Fruit fly (Drosophila melanogaster) whole organism, prepupa: Measurements from ENCODE around the gene Ddc.

ENCODE experiments used
- Blimp-1 ChIP-seq: fragments of 200-800 bp; sonication (Bioruptor generic); optimal IDR thresholded peaks from 3 replicates; lab custom pipeline; 2017; ENCODE audit warnings: missing biosample characterization, missing genetic modification characterization, mild to moderate bottlenecking, moderate library complexity, missing genetic modification reagents
- CG10631 ChIP-seq: fragments of 200-800 bp; sonication (Bioruptor generic); optimal IDR thresholded peaks from 2 replicates; lab custom pipeline; 2016; ENCODE audit warnings: missing biosample characterization, missing genetic modification characterization
- CG10669 ChIP-seq: fragments of 200-800 bp; sonication (Bioruptor generic); optimal IDR thresholded peaks from 3 replicates; lab custom pipeline; 2018; ENCODE audit warnings: missing biosample characterization, mild to moderate bottlenecking, missing genetic modification characterization, moderate library complexity
- CG11902 ChIP-seq: fragments of 200-800 bp; sonication (Bioruptor generic); optimal IDR thresholded peaks from 3 replicates; lab custom pipeline; 2016; ENCODE audit warnings: missing biosample characterization, missing genetic modification characterization
- CG15336 ChIP-seq: fragments of 200-800 bp; sonication (Bioruptor generic); IDR thresholded peaks from 2 replicates; pipeline ENCODE4 v1.3.6; 2022; ENCODE audit warnings: missing biosample characterization, missing genetic modification characterization
- CG1621 ChIP-seq: fragments of 200-800 bp; sonication (Bioruptor generic); optimal IDR thresholded peaks from 3 replicates; lab custom pipeline; 2018; ENCODE audit warnings: missing biosample characterization, mild to moderate bottlenecking, missing genetic modification characterization
- CG16779 ChIP-seq: fragments of 200-800 bp; sonication (Bioruptor generic); optimal IDR thresholded peaks from 3 replicates; lab custom pipeline; 2017; ENCODE audit warnings: missing biosample characterization, mild to moderate bottlenecking, missing genetic modification characterization
- CG3032 ChIP-seq: fragments of 200-800 bp; optimal IDR thresholded peaks from 2 replicates; lab custom pipeline; 2019; ENCODE audit warnings: missing biosample characterization, mild to moderate bottlenecking, missing genetic modification characterization, moderate library complexity
- CG31627 ChIP-seq: fragments of 200-800 bp; sonication (Bioruptor generic); optimal IDR thresholded peaks from 3 replicates; lab custom pipeline; 2016; ENCODE audit warnings: missing biosample characterization, missing genetic modification characterization
- CG32006 ChIP-seq: fragments of 200-800 bp; sonication (Bioruptor generic); optimal IDR thresholded peaks from 3 replicates; lab custom pipeline; 2017; ENCODE audit warnings: missing biosample characterization, mild to moderate bottlenecking, missing genetic modification characterization
- CG34406 ChIP-seq: fragments of 200-800 bp; sonication (Bioruptor generic); optimal IDR thresholded peaks from 3 replicates; lab custom pipeline; 2016; ENCODE audit warnings: missing biosample characterization, missing genetic modification characterization
- CG3919 ChIP-seq: fragments of 200-800 bp; sonication (Bioruptor generic); optimal IDR thresholded peaks from 3 replicates; lab custom pipeline; 2016; ENCODE audit warnings: missing biosample characterization, missing genetic modification characterization
- CG6163 ChIP-seq: fragments of 200-800 bp; sonication (Bioruptor generic); IDR thresholded peaks from 3 replicates; pipeline ENCODE4 v1.3.6; 2022; ENCODE audit warnings: missing biosample characterization, missing genetic modification characterization
- CG6276 ChIP-seq: fragments of 200-800 bp; sonication (Bioruptor generic); optimal IDR thresholded peaks from 2 replicates; lab custom pipeline; 2017; ENCODE audit warnings: missing biosample characterization, mild to moderate bottlenecking, missing genetic modification characterization
- CG6792 ChIP-seq: fragments of 200-800 bp; sonication (Bioruptor generic); optimal IDR thresholded peaks from 3 replicates; lab custom pipeline; 2016; ENCODE audit warnings: missing biosample characterization, missing genetic modification characterization
- CG6854 ChIP-seq: fragments of 200-800 bp; sonication (Bioruptor generic); optimal IDR thresholded peaks from 2 replicates; lab custom pipeline; 2017; ENCODE audit warnings: missing biosample characterization, mild to moderate bottlenecking, missing genetic modification characterization
- CG7368 ChIP-seq: fragments of 200-800 bp; sonication (Bioruptor generic); optimal IDR thresholded peaks from 3 replicates; lab custom pipeline; 2016; ENCODE audit warnings: missing biosample characterization, missing genetic modification characterization
- CG8119 ChIP-seq: fragments of 200-800 bp; sonication (Bioruptor generic); IDR thresholded peaks from 3 replicates; pipeline ENCODE4 v1.3.6; 2022; ENCODE audit warnings: missing biosample characterization, missing genetic modification characterization
- CG8319 ChIP-seq: fragments of 200-800 bp; sonication (Bioruptor generic); optimal IDR thresholded peaks from 3 replicates; lab custom pipeline; 2016; ENCODE audit warnings: missing biosample characterization, missing genetic modification characterization
- CG9139 ChIP-seq: fragments of 200-800 bp; sonication (Bioruptor generic); optimal IDR thresholded peaks from 3 replicates; lab custom pipeline; 2017; ENCODE audit warnings: missing biosample characterization, mild to moderate bottlenecking, missing genetic modification characterization
- Eip75B ChIP-seq: fragments of 200-800 bp; sonication (Bioruptor generic); optimal IDR thresholded peaks from 3 replicates; lab custom pipeline; 2016; ENCODE audit warnings: missing biosample characterization, missing genetic modification characterization
- Eip93F ChIP-seq: fragments of 200-800 bp; sonication (Bioruptor generic); optimal IDR thresholded peaks from 2 replicates; lab custom pipeline; 2016; ENCODE audit warnings: missing biosample characterization, mild to moderate bottlenecking, missing genetic modification characterization
- Ets21C ChIP-seq: fragments of 200-800 bp; sonication (Bioruptor generic); optimal IDR thresholded peaks from 3 replicates; lab custom pipeline; 2016; ENCODE audit warnings: missing biosample characterization, missing genetic modification characterization
- Ets96B ChIP-seq: fragments of 200-800 bp; optimal IDR thresholded peaks from 2 replicates; lab custom pipeline; 2019; ENCODE audit warnings: missing biosample characterization, mild to moderate bottlenecking, missing genetic modification characterization, moderate library complexity
- Hr38 ChIP-seq: sonication (Bioruptor generic); optimal IDR thresholded peaks from 2 replicates; lab custom pipeline; 2016; ENCODE audit warnings: missing biosample characterization, missing genetic modification characterization
- Hr39 ChIP-seq: fragments of 200-800 bp; sonication (Bioruptor generic); optimal IDR thresholded peaks from 2 replicates; lab custom pipeline; 2016; ENCODE audit warnings: missing biosample characterization, missing genetic modification characterization
- Lpt ChIP-seq: fragments of 200-800 bp; sonication (Bioruptor generic); optimal IDR thresholded peaks from 3 replicates; lab custom pipeline; 2016; ENCODE audit warnings: missing biosample characterization, missing genetic modification characterization
- Met ChIP-seq: fragments of 200-800 bp; sonication (Bioruptor generic); optimal IDR thresholded peaks from 3 replicates; lab custom pipeline; 2016; ENCODE audit warnings: missing biosample characterization, missing genetic modification characterization
- OdsH ChIP-seq: fragments of 200-800 bp; sonication (Bioruptor generic); optimal IDR thresholded peaks from 3 replicates; lab custom pipeline; 2016; ENCODE audit warnings: missing biosample characterization, missing genetic modification characterization
- Sox102F ChIP-seq: fragments of 200-800 bp; sonication (Bioruptor generic); optimal IDR thresholded peaks from 2 replicates; lab custom pipeline; 2016; ENCODE audit warnings: missing biosample characterization, mild to moderate bottlenecking, missing genetic modification characterization
- Sox14 ChIP-seq: fragments of 200-800 bp; sonication (Bioruptor generic); optimal IDR thresholded peaks from 3 replicates; lab custom pipeline; 2016; ENCODE audit warnings: missing biosample characterization, missing genetic modification characterization
- Sox15 ChIP-seq: fragments of 200-800 bp; sonication (Bioruptor generic); optimal IDR thresholded peaks from 3 replicates; lab custom pipeline; 2016; ENCODE audit warnings: missing biosample characterization, missing genetic modification characterization
- achi ChIP-seq: fragments of 200-800 bp; sonication (Bioruptor generic); optimal IDR thresholded peaks from 3 replicates; lab custom pipeline; 2016; ENCODE audit warnings: missing biosample characterization, missing genetic modification characterization
- cyc ChIP-seq: fragments of 200-800 bp; sonication (Bioruptor generic); optimal IDR thresholded peaks from 3 replicates; lab custom pipeline; 2016; ENCODE audit warnings: missing biosample characterization, missing genetic modification characterization
- dsx ChIP-seq: fragments of 200-800 bp; optimal IDR thresholded peaks from 3 replicates; lab custom pipeline; 2019; ENCODE audit warnings: missing biosample characterization, mild to moderate bottlenecking, missing genetic modification characterization, moderate library complexity; ENCODE audit not compliant: poor library complexity, severe bottlenecking
- esn ChIP-seq: fragments of 200-800 bp; sonication (Bioruptor generic); optimal IDR thresholded peaks from 2 replicates; lab custom pipeline; 2016; ENCODE audit warnings: missing biosample characterization, mild to moderate bottlenecking, missing genetic modification characterization, moderate library complexity
- fd59A ChIP-seq: fragments of 200-800 bp; sonication (Bioruptor generic); optimal IDR thresholded peaks from 2 replicates; lab custom pipeline; 2017; ENCODE audit warnings: missing biosample characterization, mild to moderate bottlenecking, missing genetic modification characterization, missing genetic modification reagents
- fd85E ChIP-seq: fragments of 200-800 bp; sonication (Bioruptor generic); optimal IDR thresholded peaks from 3 replicates; lab custom pipeline; 2016; ENCODE audit warnings: missing biosample characterization, missing genetic modification characterization
- fkh ChIP-seq: fragments of 200-800 bp; sonication (Bioruptor generic); optimal IDR thresholded peaks from 3 replicates; lab custom pipeline; 2017; ENCODE audit warnings: missing biosample characterization, mild to moderate bottlenecking, missing genetic modification characterization, moderate library complexity
- lz ChIP-seq: fragments of 200-800 bp; sonication (Bioruptor generic); optimal IDR thresholded peaks from 3 replicates; lab custom pipeline; 2016; ENCODE audit warnings: missing biosample characterization, missing genetic modification characterization
- net ChIP-seq: fragments of 200-800 bp; sonication (Bioruptor generic); optimal IDR thresholded peaks from 3 replicates; lab custom pipeline; 2016; ENCODE audit warnings: missing biosample characterization, missing genetic modification characterization
- salr ChIP-seq, 2 experiments: fragments of 200-800 bp; sonication (Bioruptor generic); optimal IDR thresholded peaks; 3 replicates each; lab custom pipeline; 2016 to 2018; ENCODE audit warnings: missing biosample characterization in 2 of 2, missing genetic modification characterization in 2 of 2, mild to moderate bottlenecking in 1 of 2
- ss ChIP-seq, 2 experiments: fragments of 200-800 bp; sonication (Bioruptor generic); optimal IDR thresholded peaks; 2 replicates in 1 of 2; 3 replicates in 1 of 2; lab custom pipeline; 2017 to 2018; ENCODE audit warnings: mild to moderate bottlenecking in 2 of 2, missing biosample characterization in 2 of 2, missing genetic modification characterization in 2 of 2, moderate library complexity in 1 of 2

Ddc gene

DNA sequence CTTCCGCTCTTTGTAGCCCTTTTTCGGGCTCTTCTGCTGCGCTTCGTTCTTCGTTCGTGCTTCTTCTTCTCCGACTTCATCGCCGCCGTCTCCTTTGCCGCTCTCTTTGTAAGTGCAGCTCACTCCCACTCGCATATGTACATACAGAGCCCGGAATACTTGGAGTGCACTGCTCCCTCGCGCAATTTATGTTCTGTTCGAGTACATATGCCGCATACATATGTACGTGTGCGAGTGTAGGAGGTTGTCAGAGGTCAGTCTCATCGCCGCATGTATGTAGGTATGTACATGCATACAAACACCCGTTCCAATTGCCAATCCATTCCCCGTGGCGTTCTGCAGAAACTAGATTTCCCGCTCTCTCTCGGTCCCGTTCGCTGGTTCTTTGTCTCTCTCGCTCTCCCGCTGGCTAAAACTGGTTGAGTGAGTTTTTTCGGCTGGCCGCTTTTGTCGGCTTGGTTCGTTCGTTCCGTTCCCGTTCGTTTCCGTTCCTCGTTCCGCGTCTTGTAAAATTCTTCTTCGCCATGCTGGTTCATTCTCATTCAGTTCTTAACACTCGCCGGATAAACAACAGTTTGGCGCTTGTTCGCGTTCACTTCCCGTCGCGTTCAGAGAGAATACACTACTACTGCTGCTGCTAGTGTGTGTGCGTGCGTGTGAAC is 38.0 kb upstream of the Ddc start (continued):
- TF ChIP-seq CG6276, result peak; percentile 30
- peak; percentile 18 for TF ChIP-seq achi (GFP tag; lab: Kevin White, UChicago)
- peak; percentile 72 for TF ChIP-seq CG16779 (tag; lab: Kevin White, UChicago)
- TF ChIP-seq Hr39 (GFP tag; lab: Kevin White, UChicago), result no peak
- no peak for TF ChIP-seq cyc
- no peak for TF ChIP-seq Ets21C
- TF ChIP-seq salr (GFP tag; optimal IDR thresholded peaks at IDR 0.05; lab: Kevin White, UChicago), result peak in 1 of 2 experiments; percentile 29
- TF ChIP-seq net (GFP tag; lab: Kevin White, UChicago), result peak; percentile 61
- peak; percentile 13; the same call in 1 of the 2 replicates for TF ChIP-seq CG15336 (GFP tag; lab: Robert Waterston, UW)
- TF ChIP-seq CG8119 (GFP tag; lab: Robert Waterston, UW), result no peak
- TF ChIP-seq fd85E (GFP tag; lab: Kevin White, UChicago), result no peak
- TF ChIP-seq CG3919 (GFP tag; lab: Kevin White, UChicago), result peak; percentile 74
- no peak for TF ChIP-seq dsx (GFP tag; lab: Kevin White, UChicago)
- TF ChIP-seq fkh (GFP tag; lab: Kevin White, UChicago), result no peak
- TF ChIP-seq lz (GFP tag; lab: Kevin White, UChicago), result no peak
- TF ChIP-seq fd59A (GFP tag; lab: Kevin White, UChicago), result no peak
- no peak for TF ChIP-seq Hr38
- no peak for TF ChIP-seq Sox15 (GFP tag; lab: Kevin White, UChicago)
- no peak for TF ChIP-seq CG34406 (GFP tag; lab: Kevin White, UChicago)
- peak; percentile 29 for TF ChIP-seq Eip93F
- TF ChIP-seq CG32006 (GFP tag; lab: Kevin White, UChicago), result no peak
- peak; percentile 39 for TF ChIP-seq CG7368
- no peak for TF ChIP-seq CG8319 (GFP tag; lab: Kevin White, UChicago)
- TF ChIP-seq CG9139, result peak; percentile 68
- peak; percentile 60 for TF ChIP-seq Eip75B
- TF ChIP-seq Met (GFP tag; lab: Kevin White, UChicago), result peak; percentile 56
- no peak for TF ChIP-seq OdsH (GFP tag; lab: Kevin White, UChicago)
- TF ChIP-seq CG3032 (tag; lab: Kevin White, UChicago), result no peak
- no peak for TF ChIP-seq CG11902 (GFP tag; lab: Kevin White, UChicago)
- TF ChIP-seq Sox102F (GFP tag; lab: Kevin White, UChicago), result peak; percentile 63
- TF ChIP-seq CG31627 (GFP tag; lab: Kevin White, UChicago), result no peak
- peak; percentile 60 for TF ChIP-seq CG1621 (tag; lab: Kevin White, UChicago)

DNA sequence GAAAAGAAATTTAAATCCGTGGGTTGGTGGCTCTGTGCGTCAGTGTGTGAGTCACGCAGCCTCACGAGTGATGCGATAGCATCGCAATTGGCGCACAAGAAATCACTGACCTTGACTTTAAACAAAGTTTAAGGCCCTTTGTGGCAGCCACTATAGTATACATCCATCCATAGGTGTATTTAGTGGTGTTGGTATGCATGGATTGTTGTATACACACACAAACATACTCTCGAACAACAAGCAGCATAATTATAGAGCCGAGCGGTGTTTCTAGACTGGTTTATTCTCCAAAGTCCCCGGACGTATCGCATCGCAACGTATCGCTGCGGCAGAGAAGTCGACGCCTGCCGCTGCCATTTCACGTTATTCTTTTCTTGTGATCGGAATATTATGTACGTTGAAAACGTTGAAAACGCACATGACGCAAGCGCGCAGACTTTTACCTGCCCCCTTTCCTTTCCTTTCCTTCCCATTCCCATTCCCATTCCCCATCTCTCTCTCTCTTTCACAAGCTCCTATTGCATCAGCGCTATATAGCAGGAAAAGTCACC is 36.7 kb upstream of the Ddc start:
- TF ChIP-seq fkh (GFP tag; lab: Kevin White, UChicago) (peak; percentile 47), CG6163 (GFP tag; lab: Robert Waterston, UW) (peak; percentile 39; the same call in 1 of the 3 replicates), ss (GFP tag; optimal IDR thresholded peaks at IDR 0.05; lab: Kevin White, UChicago) (peak in 1 of 2 experiments; percentile 68), Hr38 (no peak), CG1621 (tag; lab: Kevin White, UChicago) (peak; percentile 29), dsx (GFP tag; lab: Kevin White, UChicago) (peak; percentile 12)

DNA sequence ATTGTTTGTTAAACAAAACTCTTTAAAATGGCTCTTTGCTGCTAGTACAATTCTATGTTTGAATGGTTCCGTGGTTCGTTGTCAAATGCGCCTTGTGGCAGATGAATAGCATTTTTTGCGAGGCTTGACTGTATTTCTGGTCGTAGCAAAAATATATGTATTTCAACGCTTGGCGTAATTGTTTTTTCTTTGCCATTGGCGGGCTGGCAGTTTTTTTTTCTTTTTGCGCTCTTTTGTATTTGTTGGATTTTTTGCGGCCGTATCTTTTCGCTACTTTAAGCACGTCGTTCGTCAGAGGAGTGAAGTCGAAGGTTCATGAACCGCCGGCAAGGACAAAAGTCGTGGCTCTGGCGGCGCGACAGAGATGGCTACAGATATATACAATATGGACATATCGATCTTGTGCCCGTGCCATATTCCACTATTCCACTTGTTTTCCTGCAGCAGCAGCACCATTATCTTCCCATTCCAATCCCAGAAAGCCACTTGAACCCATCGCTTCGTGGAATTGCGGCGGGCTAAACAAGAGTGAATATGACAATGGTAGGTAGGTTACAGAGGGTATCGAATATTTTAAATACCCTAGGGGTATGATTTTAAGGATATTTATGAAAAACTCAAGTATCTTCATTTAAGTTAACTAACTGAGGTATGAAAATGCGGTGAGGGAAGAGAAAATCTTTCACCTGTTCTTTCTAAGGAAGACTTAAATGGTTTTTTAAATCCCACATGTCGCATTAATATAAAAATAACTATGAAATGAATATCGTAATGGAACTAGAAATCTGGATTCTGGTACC is 36.0 kb upstream of the Ddc start:
- TF ChIP-seq Blimp-1 (GFP tag; lab: Kevin White, UChicago) (no peak), Sox15 (GFP tag; lab: Kevin White, UChicago) (no peak), Sox14 (GFP tag; lab: Kevin White, UChicago) (no peak), Lpt (GFP tag; lab: Kevin White, UChicago) (peak; percentile 25), CG6792 (GFP tag; lab: Kevin White, UChicago) (peak; percentile 11), Eip75B (peak; percentile 1), Sox102F (GFP tag; lab: Kevin White, UChicago) (no peak), CG7368 (peak; percentile 31), esn (GFP tag; lab: Kevin White, UChicago) (no peak), CG15336 (GFP tag; lab: Robert Waterston, UW) (0 out of 2 replicates have a peak, but pooled peaks have one; percentile 23), Ets21C (no peak), CG31627 (GFP tag; lab: Kevin White, UChicago) (no peak), CG1621 (tag; lab: Kevin White, UChicago) (peak; percentile 94), CG10631 (GFP tag; lab: Kevin White, UChicago) (peak; percentile 49), CG10669 (GFP tag; lab: Kevin White, UChicago) (peak; percentile 71), CG6854 (no peak), salr (GFP tag; optimal IDR thresholded peaks at IDR 0.05; lab: Kevin White, UChicago) (peak; percentile 50 to 70), CG9139 (peak; percentile 100), Ets96B (tag; lab: Kevin White, UChicago) (peak; percentile 71), CG16779 (tag; lab: Kevin White, UChicago) (peak; percentile 86)
